Worm (Caenorhabditis elegans) whole organism, midembryonic: Measurements from ENCODE around the gene pqn-16.

Source experiments
- T22C8.4 ChIP-seq: fragments of 200-800 bp; sonication (Bioruptor generic); IDR thresholded peaks from 2 replicates; pipeline ENCODE4 v1.3.6; 2022; ENCODE audit warnings: missing genetic modification characterization, missing compliant biosample characterization
- ref-1 ChIP-seq: fragments of 200-800 bp; sonication (Bioruptor generic); conservative IDR thresholded peaks from 2 replicates; pipeline ENCODE4 v1.3.6; 2022; ENCODE audit warnings: missing genetic modification reagents, missing genetic modification characterization, missing compliant biosample characterization
- ztf-23 ChIP-seq: fragments of 200-800 bp; sonication (Bioruptor generic); IDR thresholded peaks from 2 replicates; pipeline ENCODE4 v1.3.6; 2022; ENCODE audit warnings: missing genetic modification reagents, missing genetic modification characterization, missing compliant biosample characterization

- no peak for TF ChIP-seq ref-1 (GFP tag; lab: Robert Waterston, UW)
- no peak for TF ChIP-seq ztf-23 (GFP tag; lab: Robert Waterston, UW)
- no peak for TF ChIP-seq T22C8.4
Measured at ce11 chrV:9128562-9128961, 45.3 kb upstream of the pqn-16 start.
